Worm (Caenorhabditis elegans): ENCODE results near the gene R09E10.6.

- TF ChIP-seq pha-4 (tag; optimal IDR thresholded peaks at IDR 0.05) (no peak), unc-62 (GFP tag; optimal IDR thresholded peaks at IDR 0.05) (no peak), mab-5 (tag; optimal IDR thresholded peaks at IDR 0.05) (no peak), ces-1 (GFP tag; optimal IDR thresholded peaks at IDR 0.05) (no peak), elt-1 (tag; optimal IDR thresholded peaks at IDR 0.05; ENCODE audit: borderline replicate concordance, insufficient read depth) (no peak), mep-1 (tag; optimal IDR thresholded peaks at IDR 0.05) (no peak), nhr-28 (tag; optimal IDR thresholded peaks at IDR 0.05) (no peak), elt-3 (tag; optimal IDR thresholded peaks at IDR 0.05) (no peak), nhr-76 (tag; optimal IDR thresholded peaks at IDR 0.05) (no peak), unc-39 (tag; optimal IDR thresholded peaks at IDR 0.05) (no peak), lsy-2 (tag; optimal IDR thresholded peaks at IDR 0.05) (no peak), nhr-12 (tag; optimal IDR thresholded peaks at IDR 0.05) (no peak), snpc-4 (tag; optimal IDR thresholded peaks at IDR 0.05) (no peak), lin-13 (tag; optimal IDR thresholded peaks at IDR 0.05) (no peak)
These were observed 2.1 kb upstream of the R09E10.6 start for ce11 chrIV:10296036-10296435.

Data from whole organism, mixed stage, embryonic.